Fruit fly (Drosophila melanogaster): ENCODE data around the gene chinmo.

The chinmo gene

dm6 chr2L:1651053-1651452, at the start of gene chinmo:
TSS of gene chinmo (plus strand) at chr2L:1651258.
- no peak for TF ChIP-seq NK7.1 (GFP tag; optimal IDR thresholded peaks at IDR 0.05)
- no peak for TF ChIP-seq CrebB (tag; optimal IDR thresholded peaks at IDR 0.05)
- no peak for TF ChIP-seq Lim3 (GFP tag; IDR thresholded peaks at IDR 0.05)
- TF ChIP-seq CG2129 (GFP tag; IDR thresholded peaks at IDR 0.05; ENCODE audit: partially characterized antibody) = no peak
- no peak for TF ChIP-seq CG2875 (GFP tag; optimal IDR thresholded peaks at IDR 0.05)
- no peak for TF ChIP-seq br (optimal IDR thresholded peaks at IDR 0.05)
- TF ChIP-seq psq (GFP tag; optimal IDR thresholded peaks at IDR 0.05) = no peak
- no peak for TF ChIP-seq CG15011 (GFP tag; optimal IDR thresholded peaks at IDR 0.05)
- peak; percentile 43; the same call in 1 of the 2 replicates for TF ChIP-seq CG32767 (GFP tag; IDR thresholded peaks at IDR 0.05)
- TF ChIP-seq ab (GFP tag; optimal IDR thresholded peaks at IDR 0.05) = no peak
- no peak for TF ChIP-seq wek (GFP tag; optimal IDR thresholded peaks at IDR 0.05)
- peak; percentile 56 for TF ChIP-seq CG10543 (GFP tag; optimal IDR thresholded peaks at IDR 0.05)
- no peak for TF ChIP-seq zen (tag; optimal IDR thresholded peaks at IDR 0.05)
- peak; percentile 27 for TF ChIP-seq abd-A (tag; optimal IDR thresholded peaks at IDR 0.05)
- no peak for TF ChIP-seq CG7372 (GFP tag; IDR thresholded peaks at IDR 0.05)
- TF ChIP-seq CG6254 (GFP tag; optimal IDR thresholded peaks at IDR 0.05) = no peak
- TF ChIP-seq Xrp1 (GFP tag; IDR thresholded peaks at IDR 0.05) = no peak
- TF ChIP-seq z (GFP tag; IDR thresholded peaks at IDR 0.05) = no peak
- no peak for TF ChIP-seq CG7745 (tag; optimal IDR thresholded peaks at IDR 0.05)
- TF ChIP-seq CG9437 (GFP tag; optimal IDR thresholded peaks at IDR 0.05) = no peak
- no peak for TF ChIP-seq CG18476 (GFP tag; optimal IDR thresholded peaks at IDR 0.05)
- no peak for TF ChIP-seq CG14441 (GFP tag; IDR thresholded peaks at IDR 0.05)
- TF ChIP-seq CkIIα-i1 (GFP tag; IDR thresholded peaks at IDR 0.05) = no peak
- peak; percentile 20; the same call in 1 of the 3 replicates for TF ChIP-seq row (GFP tag; IDR thresholded peaks at IDR 0.05)
- no peak for TF ChIP-seq fd102C (GFP tag; optimal IDR thresholded peaks at IDR 0.05)
- no peak for TF ChIP-seq ssp (GFP tag; IDR thresholded peaks at IDR 0.05)
- no peak for TF ChIP-seq CG17361 (GFP tag; IDR thresholded peaks at IDR 0.05)
- no peak for TF ChIP-seq phol (tag; optimal IDR thresholded peaks at IDR 0.05)
- peak; percentile 12 for TF ChIP-seq dmrt99B (tag; optimal IDR thresholded peaks at IDR 0.05)
- no peak for TF ChIP-seq CG1603 (tag; optimal IDR thresholded peaks at IDR 0.05)
- no peak for TF ChIP-seq Mes4 (GFP tag; optimal IDR thresholded peaks at IDR 0.05)
- peak; percentile 45; the same call in 1 of the 2 replicates for TF ChIP-seq CG11247 (GFP tag; IDR thresholded peaks at IDR 0.05)
- no peak for TF ChIP-seq peb (GFP tag; IDR thresholded peaks at IDR 0.05)
- 0 out of 2 replicates have a peak, but pooled peaks have one; percentile 19 for TF ChIP-seq ara (GFP tag; IDR thresholded peaks at IDR 0.05)
- TF ChIP-seq sima (GFP tag; optimal IDR thresholded peaks at IDR 0.05) = no peak
- TF ChIP-seq Atf3 (GFP tag; optimal IDR thresholded peaks at IDR 0.05) = no peak
- no peak for TF ChIP-seq CG9876 (GFP tag; optimal IDR thresholded peaks at IDR 0.05)
- TF ChIP-seq CG16813 (GFP tag; IDR thresholded peaks at IDR 0.05; ENCODE audit: partially characterized antibody) = no peak
- no peak for TF ChIP-seq pita (GFP tag; optimal IDR thresholded peaks at IDR 0.05)
- no peak for TF ChIP-seq odd (GFP tag; optimal IDR thresholded peaks at IDR 0.05)
- peak; percentile 14 for TF ChIP-seq CG17359 (tag; optimal IDR thresholded peaks at IDR 0.05)
- no peak for TF ChIP-seq CG16863 (GFP tag; optimal IDR thresholded peaks at IDR 0.05)
- no peak; the same call in 1 of the 2 replicates for TF ChIP-seq amos (GFP tag; IDR thresholded peaks at IDR 0.05; ENCODE audit: partially characterized antibody)
- TF ChIP-seq Nf-YC (tag; optimal IDR thresholded peaks at IDR 0.05) = peak; percentile 44
- no peak for TF ChIP-seq CG10209 (GFP tag; optimal IDR thresholded peaks at IDR 0.05)
- peak; percentile 17; the same call in 1 of the 2 replicates for TF ChIP-seq seq (GFP tag; IDR thresholded peaks at IDR 0.05)
- TF ChIP-seq Doc2 (GFP tag; IDR thresholded peaks at IDR 0.05) = no peak
- TF ChIP-seq exex (tag; optimal IDR thresholded peaks at IDR 0.05) = no peak
- TF ChIP-seq rib (GFP tag; IDR thresholded peaks at IDR 0.05) = peak; percentile 68; the same call in 1 of the 2 replicates
- no peak for TF ChIP-seq HLHmδ (GFP tag; optimal IDR thresholded peaks at IDR 0.05)
- no peak for TF ChIP-seq Stat92E (GFP tag; optimal IDR thresholded peaks at IDR 0.05)
